Fruit fly (Drosophila melanogaster): ENCODE results near the gene CG5418.

The CG5418 gene

DNA sequence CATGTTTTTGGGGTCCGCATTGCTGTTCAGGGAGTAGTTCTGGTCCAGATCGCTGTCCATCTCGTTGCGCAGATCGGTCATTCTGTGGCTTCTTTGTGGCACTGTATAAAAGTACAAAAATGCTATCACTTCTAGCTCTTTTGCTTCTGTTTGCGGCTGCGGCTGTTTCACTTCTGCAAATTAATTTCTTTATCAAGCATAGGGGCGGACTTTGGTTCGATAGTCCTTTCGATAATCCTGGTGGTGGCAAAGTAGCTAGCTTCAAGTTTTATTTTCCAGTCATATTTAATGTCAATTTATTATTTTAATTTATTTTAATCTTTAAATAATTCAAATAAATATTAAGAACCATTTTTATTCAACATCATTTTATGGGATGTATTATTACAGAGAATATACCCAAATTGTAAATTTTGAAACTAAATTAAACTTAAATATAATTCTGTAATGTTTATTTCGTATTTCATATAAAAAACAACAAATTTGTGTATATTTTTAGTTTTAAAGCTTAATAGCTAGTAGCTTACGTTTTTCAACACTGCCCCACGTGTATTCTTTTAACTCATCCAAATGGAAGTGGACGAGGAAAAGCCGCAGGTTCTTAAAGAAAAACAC, 25.4 kb downstream of the CG5418 start, which contains the start of the genes CG5446 and Trm1 (continued):
- TF ChIP-seq bcd (GFP tag; optimal IDR thresholded peaks at IDR 0.05), result peak; percentile 66
- TF ChIP-seq Bgb (GFP tag; IDR thresholded peaks at IDR 0.05; ENCODE audit: partially characterized antibody), result peak; percentile 32; the same call in 1 of the 2 replicates
- TF ChIP-seq CG2116 (GFP tag; optimal IDR thresholded peaks at IDR 0.05), result peak; percentile 56
- peak; percentile 26 for TF ChIP-seq tup (GFP tag; optimal IDR thresholded peaks at IDR 0.05)
- peak; percentile 6 for TF ChIP-seq Usf (GFP tag; optimal IDR thresholded peaks at IDR 0.05)
- TF ChIP-seq odd (GFP tag; optimal IDR thresholded peaks at IDR 0.05), result peak; percentile 52
- TF ChIP-seq HLHmδ (GFP tag; optimal IDR thresholded peaks at IDR 0.05), result no peak
- peak; percentile 17 for TF ChIP-seq Ets97D (GFP tag; optimal IDR thresholded peaks at IDR 0.05)
- TF ChIP-seq CG1529 (GFP tag; optimal IDR thresholded peaks at IDR 0.05), result no peak
- peak; percentile 33; the same call in 1 of the 2 replicates for TF ChIP-seq Drgx (GFP tag; IDR thresholded peaks at IDR 0.05)
- TF ChIP-seq PHDP (tag; optimal IDR thresholded peaks at IDR 0.05), result peak; percentile 77
- TF ChIP-seq kay (GFP tag; optimal IDR thresholded peaks at IDR 0.05), result peak; percentile 36
- no peak for TF ChIP-seq sim (GFP tag; IDR thresholded peaks at IDR 0.05)
- 0 out of 2 replicates have a peak, but pooled peaks have one; percentile 38 for TF ChIP-seq stc (GFP tag; IDR thresholded peaks at IDR 0.05)
- peak; percentile 70; the same call in 2 of the 3 replicates for TF ChIP-seq CG11695 (GFP tag; IDR thresholded peaks at IDR 0.05)
- TF ChIP-seq prd (optimal IDR thresholded peaks at IDR 0.05), result no peak
- TF ChIP-seq prd (GFP tag; IDR thresholded peaks at IDR 0.05), result peak; percentile 51; the same call in 1 of the 3 replicates
- peak; percentile 8 for TF ChIP-seq mam (GFP tag; optimal IDR thresholded peaks at IDR 0.05)
- peak; percentile 73 for TF ChIP-seq sob (GFP tag; IDR thresholded peaks at IDR 0.05)
- peak; percentile 24; the same call in 1 of the 2 replicates for TF ChIP-seq Scr (GFP tag; IDR thresholded peaks at IDR 0.05; ENCODE audit: partially characterized antibody)
- TF ChIP-seq corto (GFP tag; optimal IDR thresholded peaks at IDR 0.05), result no peak
- peak; percentile 48 for TF ChIP-seq CG7271 (tag; optimal IDR thresholded peaks at IDR 0.05)
- peak; percentile 84 for TF ChIP-seq CG9437 (GFP tag; optimal IDR thresholded peaks at IDR 0.05)
- no peak for TF ChIP-seq D (optimal IDR thresholded peaks at IDR 0.05)
- peak; percentile 39 for TF ChIP-seq D (GFP tag; optimal IDR thresholded peaks at IDR 0.05)
- TF ChIP-seq CG10979 (tag; optimal IDR thresholded peaks at IDR 0.05), result peak; percentile 78
- TF ChIP-seq gcm (GFP tag; optimal IDR thresholded peaks at IDR 0.05), result peak; percentile 77
- TF ChIP-seq MESR4 (GFP tag; optimal IDR thresholded peaks at IDR 0.05), result peak; percentile 95
- TF ChIP-seq sisA (GFP tag; IDR thresholded peaks at IDR 0.05), result no peak
- peak; percentile 73 for TF ChIP-seq Hmr (GFP tag; optimal IDR thresholded peaks at IDR 0.05)
- peak; percentile 94 for TF ChIP-seq CG12391 (tag; optimal IDR thresholded peaks at IDR 0.05)
- peak; percentile 25 for TF ChIP-seq Max (GFP tag; optimal IDR thresholded peaks at IDR 0.05)
- TF ChIP-seq CG9215 (GFP tag; IDR thresholded peaks at IDR 0.05), result peak; percentile 33; the same call in 1 of the 2 replicates
- peak; percentile 47 for TF ChIP-seq CG13894 (tag; optimal IDR thresholded peaks at IDR 0.05)
- no peak for TF ChIP-seq CG33213 (GFP tag; optimal IDR thresholded peaks at IDR 0.05)
- TF ChIP-seq dan (GFP tag; IDR thresholded peaks at IDR 0.05), result no peak
- TF ChIP-seq CG5180 (GFP tag; optimal IDR thresholded peaks at IDR 0.05), result peak; percentile 20
- peak; percentile 86 for TF ChIP-seq Sry-β (GFP tag; optimal IDR thresholded peaks at IDR 0.05)
- TF ChIP-seq lbe (GFP tag; optimal IDR thresholded peaks at IDR 0.05), result peak; percentile 34
- TF ChIP-seq CG17361 (GFP tag; IDR thresholded peaks at IDR 0.05), result peak; percentile 91
- no peak for TF ChIP-seq Doc3 (GFP tag; IDR thresholded peaks at IDR 0.05; ENCODE audit: partially characterized antibody)
- TF ChIP-seq CG11247 (GFP tag; IDR thresholded peaks at IDR 0.05), result no peak
- TF ChIP-seq CG10462 (GFP tag; optimal IDR thresholded peaks at IDR 0.05), result peak; percentile 14
- TF ChIP-seq CG17186 (GFP tag; optimal IDR thresholded peaks at IDR 0.05), result no peak
- peak; percentile 21 for TF ChIP-seq CG1603 (tag; optimal IDR thresholded peaks at IDR 0.05)
- no peak for TF ChIP-seq CG14965 (GFP tag; optimal IDR thresholded peaks at IDR 0.05; ENCODE audit: borderline replicate concordance)
- TF ChIP-seq CG3163 (GFP tag; optimal IDR thresholded peaks at IDR 0.05), result no peak
- peak; percentile 69; the same call in 1 of the 2 replicates for TF ChIP-seq ranshi (GFP tag; IDR thresholded peaks at IDR 0.05)
- peak; percentile 39 for TF ChIP-seq CG16815 (GFP tag; optimal IDR thresholded peaks at IDR 0.05)
